Worm (Caenorhabditis elegans) whole organism, L4 larva: Measurements from ENCODE around the gene F31E3.2.

Experiments
- F10B5.3 ChIP-seq: sonication (generic microtip); optimal IDR thresholded peaks from 2 replicates; lab custom pipeline; 2016; ENCODE audit warnings: mild to moderate bottlenecking, missing genetic modification characterization, missing compliant biosample characterization
- F49E8.2 ChIP-seq: sonication (generic microtip); optimal IDR thresholded peaks from 2 replicates; lab custom pipeline; 2016; ENCODE audit warnings: missing compliant biosample characterization, mild to moderate bottlenecking, missing genetic modification characterization, borderline replicate concordance
- R02D3.7 ChIP-seq: fragments of 150-350 bp; sonication (generic microtip); optimal IDR thresholded peaks from 3 replicates; lab custom pipeline; 2014; ENCODE audit warnings: missing biosample characterization, missing genetic modification characterization
- T20F7.1 ChIP-seq: fragments of 200-800 bp; sonication (Bioruptor generic); optimal IDR thresholded peaks from 2 replicates; lab custom pipeline; 2018; ENCODE audit warnings: mild to moderate bottlenecking, missing genetic modification characterization, missing compliant biosample characterization
- T26A8.4 ChIP-seq: fragments of 200-800 bp; sonication (Bioruptor generic); IDR thresholded peaks from 2 replicates; pipeline ENCODE4 v1.3.6; 2022; ENCODE audit warnings: missing genetic modification characterization, missing compliant biosample characterization
- Y48G9A.11 ChIP-seq: fragments of 200-800 bp; sonication (Bioruptor generic); IDR thresholded peaks from 2 replicates; pipeline ENCODE4 v1.3.6; 2022; ENCODE audit warnings: missing genetic modification reagents, missing genetic modification characterization, missing compliant biosample characterization
- Y5F2A.4 ChIP-seq: fragments of 200-800 bp; sonication (Bioruptor generic); optimal IDR thresholded peaks from 2 replicates; lab custom pipeline; 2018; ENCODE audit warnings: mild to moderate bottlenecking, missing genetic modification characterization, missing compliant biosample characterization
- Y75B8A.6 ChIP-seq: fragments of 200-800 bp; sonication (Bioruptor generic); IDR thresholded peaks from 2 replicates; pipeline ENCODE4 v1.3.6; 2022; ENCODE audit warnings: missing genetic modification reagents, missing genetic modification characterization, missing compliant biosample characterization
- ZK337.2 ChIP-seq: fragments of 200-800 bp; sonication (Bioruptor generic); IDR thresholded peaks from 2 replicates; pipeline ENCODE4 v1.3.6; 2022; ENCODE audit warnings: missing genetic modification reagents, missing genetic modification characterization, missing compliant biosample characterization
- ZK546.5 ChIP-seq, 2 experiments: sonication (generic microtip); optimal IDR thresholded peaks; 2 replicates each; lab custom pipeline; 2017; ENCODE audit warnings: missing biosample characterization in 2 of 2, missing genetic modification characterization in 2 of 2
- aha-1 ChIP-seq: fragments of 150-350 bp; peaks from one replicate; lab custom pipeline; 2014; ENCODE audit warnings: missing biosample characterization, missing genetic modification characterization
- aly-2 ChIP-seq: sonication (generic microtip); optimal IDR thresholded peaks from 2 replicates; lab custom pipeline; 2018; ENCODE audit warnings: missing biosample characterization, missing genetic modification characterization
- ama-1 ChIP-seq: fragments of 150-350 bp; optimal IDR thresholded peaks from 2 replicates; lab custom pipeline; 2014; ENCODE audit warnings: inconsistent platforms, mixed read lengths
- arid-1 ChIP-seq: fragments of 200-800 bp; sonication (Bioruptor generic); conservative IDR thresholded peaks from 2 replicates; pipeline ENCODE4 v1.3.6; 2022; ENCODE audit warnings: missing genetic modification reagents, missing genetic modification characterization, missing compliant biosample characterization
- ceh-32 ChIP-seq: sonication (generic microtip); optimal IDR thresholded peaks from 2 replicates; lab custom pipeline; 2016; ENCODE audit warnings: mild to moderate bottlenecking, missing genetic modification characterization, missing compliant biosample characterization; ENCODE audit not compliant: poor library complexity
- ceh-44 ChIP-seq: fragments of 200-800 bp; sonication (Bioruptor generic); IDR thresholded peaks from 2 replicates; pipeline ENCODE4 v1.3.6; 2022; ENCODE audit warnings: missing genetic modification reagents, missing genetic modification characterization, missing compliant biosample characterization
- ceh-62 ChIP-seq: sonication (generic microtip); optimal IDR thresholded peaks from 2 replicates; lab custom pipeline; 2017; ENCODE audit warnings: missing biosample characterization, missing genetic modification characterization
- ces-1 ChIP-seq: fragments of 150-350 bp; sonication (generic microtip); optimal IDR thresholded peaks from 4 replicates; lab custom pipeline; 2014; ENCODE audit warnings: missing biosample characterization, missing genetic modification reagents, missing genetic modification characterization
- ctbp-1 ChIP-seq: fragments of 200-800 bp; sonication (Bioruptor generic); IDR thresholded peaks from 2 replicates; pipeline ENCODE4 v1.3.6; 2022; ENCODE audit warnings: missing genetic modification reagents, missing genetic modification characterization, missing compliant biosample characterization
- daf-12 ChIP-seq: fragments of 150-350 bp; optimal IDR thresholded peaks from 2 replicates; lab custom pipeline; 2014; ENCODE audit warnings: missing biosample characterization, missing genetic modification reagents, missing genetic modification characterization
- dmd-6 ChIP-seq: fragments of 200-800 bp; sonication (Bioruptor generic); IDR thresholded peaks from 2 replicates; pipeline ENCODE4 v1.3.6; 2022; ENCODE audit warnings: missing genetic modification reagents, missing genetic modification characterization, missing compliant biosample characterization
- dmd-9 ChIP-seq: fragments of 200-800 bp; sonication (Bioruptor generic); IDR thresholded peaks from 2 replicates; pipeline ENCODE4 v1.3.6; 2022; ENCODE audit warnings: missing genetic modification reagents, missing genetic modification characterization, missing compliant biosample characterization
- duxl-1 ChIP-seq: sonication (generic microtip); optimal IDR thresholded peaks from 2 replicates; lab custom pipeline; 2016; ENCODE audit warnings: mild to moderate bottlenecking, missing genetic modification characterization, moderate library complexity, missing compliant biosample characterization; ENCODE audit not compliant: poor library complexity
- fos-1 ChIP-seq: fragments of 150-350 bp; optimal IDR thresholded peaks from 2 replicates; lab custom pipeline; 2014; ENCODE audit warnings: missing biosample characterization, missing genetic modification characterization
- gei-8 ChIP-seq: fragments of 200-800 bp; sonication (Bioruptor generic); optimal IDR thresholded peaks from 2 replicates; lab custom pipeline; 2018; ENCODE audit warnings: mild to moderate bottlenecking, missing genetic modification characterization, missing compliant biosample characterization
- hif-1 ChIP-seq, 2 experiments: sonication (generic microtip); optimal IDR thresholded peaks; 2 replicates each; lab custom pipeline; 2016 to 2017; ENCODE audit warnings: missing compliant biosample characterization in 2 of 2, missing genetic modification characterization in 2 of 2, missing genetic modification reagents in 2 of 2, missing genotype in 2 of 2, mild to moderate bottlenecking in 1 of 2
- hlh-11 ChIP-seq: fragments of 200-800 bp; sonication (Bioruptor generic); optimal IDR thresholded peaks from 2 replicates; lab custom pipeline; 2018; ENCODE audit warnings: mild to moderate bottlenecking, missing genetic modification characterization, missing compliant biosample characterization
- lim-7 ChIP-seq: fragments of 200-800 bp; sonication (Bioruptor generic); IDR thresholded peaks from 2 replicates; pipeline ENCODE4 v1.3.6; 2022; ENCODE audit warnings: missing genetic modification characterization, missing compliant biosample characterization
- lin-13 ChIP-seq: fragments of 150-350 bp; optimal IDR thresholded peaks from 2 replicates; lab custom pipeline; 2014; ENCODE audit warnings: missing biosample characterization, missing genetic modification reagents, missing genetic modification characterization
- lin-38 ChIP-seq: fragments of 200-800 bp; sonication (Bioruptor generic); IDR thresholded peaks from 2 replicates; pipeline ENCODE4 v1.3.6; 2022; ENCODE audit warnings: missing genetic modification reagents, missing genetic modification characterization, missing compliant biosample characterization
- lir-3 ChIP-seq: sonication (generic microtip); optimal IDR thresholded peaks from 2 replicates; lab custom pipeline; 2016; ENCODE audit warnings: mild to moderate bottlenecking, missing genetic modification characterization, missing compliant biosample characterization
- madf-9 ChIP-seq: fragments of 200-800 bp; sonication (Bioruptor generic); conservative IDR thresholded peaks from 2 replicates; pipeline ENCODE4 v1.3.6; 2022; ENCODE audit warnings: missing genetic modification reagents, missing genetic modification characterization, missing compliant biosample characterization
- mdl-1 ChIP-seq, 2 experiments: fragments of 150-350 bp in 1 of 2; sonication (generic microtip) in 1 of 2; optimal IDR thresholded peaks; 2 replicates each; lab custom pipeline; 2014 to 2017; ENCODE audit warnings: missing biosample characterization in 2 of 2, missing genetic modification characterization in 2 of 2
- mdt-29 ChIP-seq: fragments of 200-800 bp; sonication (Bioruptor generic); IDR thresholded peaks from 2 replicates; pipeline ENCODE4 v1.3.6; 2022; ENCODE audit warnings: missing genetic modification reagents, missing genetic modification characterization, missing compliant biosample characterization
- mep-1 ChIP-seq: fragments of 150-350 bp; sonication (generic microtip); optimal IDR thresholded peaks from 3 replicates; lab custom pipeline; 2014; ENCODE audit warnings: missing biosample characterization, missing genetic modification characterization
- mxl-3 ChIP-seq: fragments of 200-800 bp; sonication (Bioruptor generic); optimal IDR thresholded peaks from 2 replicates; lab custom pipeline; 2018; ENCODE audit warnings: mild to moderate bottlenecking, missing genetic modification characterization, missing compliant biosample characterization
- nhr-10 ChIP-seq: fragments of 150-350 bp; optimal IDR thresholded peaks from 2 replicates; lab custom pipeline; 2014; ENCODE audit warnings: missing biosample characterization, missing genetic modification characterization
- nhr-102 ChIP-seq: sonication (generic microtip); optimal IDR thresholded peaks from 2 replicates; lab custom pipeline; 2016; ENCODE audit warnings: mild to moderate bottlenecking, missing genetic modification characterization, moderate library complexity, missing compliant biosample characterization
- nhr-42 ChIP-seq: fragments of 200-800 bp; sonication (Bioruptor generic); IDR thresholded peaks from 2 replicates; pipeline ENCODE4 v1.3.6; 2022; ENCODE audit warnings: missing genetic modification characterization, missing compliant biosample characterization
- skn-1 ChIP-seq: fragments of 150-350 bp; optimal IDR thresholded peaks from 2 replicates; lab custom pipeline; 2014; ENCODE audit warnings: missing biosample characterization, missing genetic modification characterization
- snpc-1.2 ChIP-seq: fragments of 200-800 bp; sonication (Bioruptor generic); IDR thresholded peaks from 2 replicates; pipeline ENCODE4 v1.3.6; 2022; ENCODE audit warnings: missing genetic modification reagents, missing genetic modification characterization, missing compliant biosample characterization
- spr-3 ChIP-seq: fragments of 200-800 bp; sonication (Bioruptor generic); optimal IDR thresholded peaks from 2 replicates; lab custom pipeline; 2018; ENCODE audit warnings: mild to moderate bottlenecking, missing genetic modification characterization, missing compliant biosample characterization
- tra-1 ChIP-seq: fragments of 200-800 bp; sonication (Bioruptor generic); IDR thresholded peaks from 2 replicates; pipeline ENCODE4 v1.3.6; 2022; ENCODE audit warnings: missing genetic modification reagents, missing genetic modification characterization, missing compliant biosample characterization
- unc-130 ChIP-seq: sonication (generic microtip); optimal IDR thresholded peaks from 2 replicates; lab custom pipeline; 2016; ENCODE audit warnings: missing genetic modification reagents, missing genetic modification characterization, missing compliant biosample characterization
- unc-39 ChIP-seq: sonication (generic microtip); optimal IDR thresholded peaks from 2 replicates; lab custom pipeline; 2017; ENCODE audit warnings: missing biosample characterization, missing genetic modification characterization
- unc-62 ChIP-seq, 3 experiments: fragments of 150-350 bp in 1 of 3; sonication (generic microtip); optimal IDR thresholded peaks in 2 of 3; peaks in 1 of 3; 1 replicate in 1 of 3; 2 replicates in 2 of 3; lab custom pipeline; 2014 to 2017; ENCODE audit warnings: missing biosample characterization in 3 of 3, missing genetic modification characterization in 3 of 3, missing genetic modification reagents in 3 of 3, missing genotype in 1 of 3
- zfp-2 ChIP-seq: sonication (generic microtip); optimal IDR thresholded peaks from 2 replicates; lab custom pipeline; 2016; ENCODE audit warnings: mild to moderate bottlenecking, missing genetic modification characterization, missing compliant biosample characterization
- zip-11 ChIP-seq: fragments of 200-800 bp; sonication (Bioruptor generic); IDR thresholded peaks from 2 replicates; pipeline ENCODE4 v1.3.6; 2022; ENCODE audit warnings: missing genetic modification characterization, missing compliant biosample characterization
- ztf-7 ChIP-seq: fragments of 150-350 bp; optimal IDR thresholded peaks from 2 replicates; lab custom pipeline; 2014; ENCODE audit warnings: missing biosample characterization, missing genetic modification characterization

Gene F31E3.2

DNA sequence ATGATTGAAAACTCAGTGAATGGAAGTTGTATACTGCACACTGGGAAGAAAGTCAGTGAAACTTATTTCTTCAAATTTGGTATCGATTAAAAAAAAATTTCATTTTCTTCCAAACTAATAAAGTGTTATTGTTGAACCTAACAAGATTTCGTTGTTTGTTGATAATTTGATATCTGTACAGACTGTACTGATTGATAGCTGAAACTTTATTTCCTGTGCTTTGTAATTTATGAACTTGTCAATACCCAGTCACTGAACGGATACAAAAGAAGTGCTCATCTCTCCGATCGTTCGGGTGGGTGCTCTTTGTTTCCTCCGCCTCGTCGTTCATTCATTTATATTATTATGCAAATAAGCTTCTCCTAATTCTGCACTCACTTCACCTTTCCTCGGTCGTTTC is 4.7 kb upstream of the F31E3.2 start, which contains the start of gene F31E3.12:
Gene F31E3.12, plus strand, starts transcription at position 301 of the 400 bp plus-strand sequence.
- TF ChIP-seq aha-1 (tag; lab: Kevin White, UChicago) (peak; percentile 7), ama-1 (no peak)

DNA sequence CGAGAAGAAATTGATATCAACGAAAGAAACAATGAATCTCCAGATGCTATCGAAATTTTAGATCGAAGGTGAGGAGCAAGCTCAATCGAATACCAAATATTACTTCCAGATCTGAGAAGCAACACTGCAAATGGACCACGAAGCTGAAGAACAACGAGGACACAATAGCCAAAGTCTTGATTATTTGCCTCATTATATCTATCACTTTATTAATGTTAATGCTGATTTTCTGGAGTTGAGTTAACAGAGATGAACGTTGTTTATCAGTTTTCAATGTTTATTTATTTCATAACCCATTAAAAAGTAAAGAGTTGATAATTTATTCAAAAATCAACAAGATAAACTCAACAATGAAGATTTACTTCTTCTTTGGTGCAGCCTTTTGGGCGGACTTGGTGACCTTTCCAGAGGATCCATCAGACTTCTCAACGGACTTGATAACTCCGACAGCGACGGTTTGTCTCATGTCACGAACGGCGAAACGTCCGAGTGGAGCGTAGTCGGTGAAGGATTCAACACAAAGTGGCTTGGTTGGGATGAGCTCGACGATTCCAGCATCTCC is 3.9 kb upstream of the F31E3.2 start:
- TF ChIP-seq lin-13 (peak; percentile 17), F49E8.2 (tag; lab: Kevin White, UChicago) (peak; percentile 90), ctbp-1 (GFP tag; lab: Robert Waterston, UW) (no peak), lin-38 (GFP tag; lab: Robert Waterston, UW) (peak; percentile 70), hif-1 (tag; optimal IDR thresholded peaks at IDR 0.05; lab: Kevin White, UChicago) (no peak), ama-1 (no peak), ZK337.2 (GFP tag; lab: Robert Waterston, UW) (no peak), lir-3 (tag; lab: Kevin White, UChicago) (no peak), Y5F2A.4 (GFP tag; lab: Kevin White, UChicago) (peak; percentile 44), dmd-6 (no peak), dmd-9 (GFP tag; lab: Robert Waterston, UW) (no peak), mdt-29 (GFP tag; lab: Robert Waterston, UW) (no peak), mdl-1 (tag; optimal IDR thresholded peaks at IDR 0.05; lab: Kevin White, UChicago) (no peak), F10B5.3 (no peak), unc-62 (GFP tag; optimal IDR thresholded peaks at IDR 0.05 in 1 of 2; lab: Kevin White, UChicago) (no peak), unc-62 (tag; optimal IDR thresholded peaks at IDR 0.05; lab: Kevin White, UChicago) (no peak), fos-1 (tag; lab: Kevin White, UChicago) (no peak), zip-11 (GFP tag; lab: Robert Waterston, UW) (no peak), T20F7.1 (GFP tag; lab: Kevin White, UChicago) (peak; percentile 32), lim-7 (GFP tag; lab: Robert Waterston, UW) (peak; percentile 6; the same call in 1 of the 2 replicates), ceh-32 (tag; lab: Kevin White, UChicago) (no peak), daf-12 (tag; lab: Kevin White, UChicago) (no peak), snpc-1.2 (GFP tag; lab: Robert Waterston, UW) (peak; percentile 76), zfp-2 (tag; lab: Kevin White, UChicago) (no peak), unc-130 (peak; percentile 76), mep-1 (tag; lab: Kevin White, UChicago) (no peak), mxl-3 (no peak), R02D3.7 (tag; lab: Kevin White, UChicago) (peak; percentile 25), aly-2 (tag; lab: Kevin White, UChicago) (no peak), hlh-11 (tag; lab: Kevin White, UChicago) (no peak), ZK546.5 (tag; optimal IDR thresholded peaks at IDR 0.05; lab: Kevin White, UChicago) (no peak), Y75B8A.6 (GFP tag; lab: Robert Waterston, UW) (0 out of 2 replicates have a peak, but pooled peaks have one; percentile 24), Y48G9A.11 (GFP tag; lab: Robert Waterston, UW) (peak; percentile 84), tra-1 (peak; percentile 28; the same call in 1 of the 2 replicates), madf-9 (GFP tag; lab: Robert Waterston, UW) (no peak), nhr-102 (tag; lab: Kevin White, UChicago) (no peak), ceh-44 (GFP tag; lab: Robert Waterston, UW) (no peak), spr-3 (GFP tag; lab: Kevin White, UChicago) (no peak), ces-1 (GFP tag; lab: Kevin White, UChicago) (no peak), duxl-1 (tag; lab: Kevin White, UChicago) (no peak), unc-39 (no peak), ztf-7 (tag; lab: Kevin White, UChicago) (no peak), nhr-42 (GFP tag; lab: Robert Waterston, UW) (no peak), T26A8.4 (GFP tag; lab: Robert Waterston, UW) (peak; percentile 52; the same call in 1 of the 2 replicates), skn-1 (no peak), ceh-62 (tag; lab: Kevin White, UChicago) (no peak), gei-8 (no peak), arid-1 (GFP tag; lab: Robert Waterston, UW) (peak; percentile 76), nhr-10 (tag; lab: Kevin White, UChicago) (no peak)
